Fruit fly (Drosophila melanogaster) whole organism, larva: ENCODE measurements around the gene Creld.

Source experiments
- noc ChIP-seq: fragments of 200-800 bp; sonication (Bioruptor generic); optimal IDR thresholded peaks from 3 replicates; lab custom pipeline; 2019; ENCODE audit warnings: missing biosample characterization, mild to moderate bottlenecking, missing genetic modification characterization, moderate library complexity

The Creld gene

DNA sequence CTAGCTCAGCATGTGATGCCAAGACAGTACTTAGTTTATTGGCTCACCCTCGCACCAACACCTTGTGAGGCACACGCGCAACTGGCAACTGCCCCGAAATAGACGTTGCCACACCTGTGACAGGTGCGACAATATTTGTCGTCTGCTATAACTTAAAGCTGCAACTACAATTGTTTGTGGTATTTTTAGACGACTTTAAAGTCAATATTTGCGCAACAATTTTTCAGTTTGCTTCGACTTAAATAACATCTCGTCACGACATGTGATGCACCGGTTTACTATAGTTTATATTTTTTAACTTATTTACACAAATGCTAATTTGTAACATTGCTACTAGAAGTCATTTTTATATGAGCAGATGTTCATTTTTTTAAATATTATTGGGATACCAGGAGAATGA lies 21.0 kb upstream of the Creld start:
- peak; percentile 46 for TF ChIP-seq noc (tag; lab: Kevin White, UChicago)

DNA sequence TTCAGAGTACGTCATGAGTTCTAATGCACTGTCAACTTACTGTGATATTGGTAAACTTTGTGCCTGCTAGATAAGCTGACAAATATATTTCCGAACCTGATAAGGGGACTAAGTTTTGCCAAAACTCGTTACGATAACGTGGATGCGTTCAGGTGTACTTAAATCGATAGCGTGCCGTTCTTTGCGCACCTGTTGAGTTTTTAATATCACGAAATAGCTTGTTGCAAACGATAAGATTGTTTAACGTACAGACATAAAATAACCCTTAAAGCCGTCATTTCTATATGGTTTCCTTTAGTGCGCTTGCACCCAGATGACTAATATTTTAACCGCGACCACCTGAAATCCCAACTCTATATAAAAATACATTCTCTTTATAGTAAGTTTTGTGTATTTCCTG lies 20.1 kb upstream of the Creld start:
- no peak for TF ChIP-seq noc (tag; lab: Kevin White, UChicago)

DNA sequence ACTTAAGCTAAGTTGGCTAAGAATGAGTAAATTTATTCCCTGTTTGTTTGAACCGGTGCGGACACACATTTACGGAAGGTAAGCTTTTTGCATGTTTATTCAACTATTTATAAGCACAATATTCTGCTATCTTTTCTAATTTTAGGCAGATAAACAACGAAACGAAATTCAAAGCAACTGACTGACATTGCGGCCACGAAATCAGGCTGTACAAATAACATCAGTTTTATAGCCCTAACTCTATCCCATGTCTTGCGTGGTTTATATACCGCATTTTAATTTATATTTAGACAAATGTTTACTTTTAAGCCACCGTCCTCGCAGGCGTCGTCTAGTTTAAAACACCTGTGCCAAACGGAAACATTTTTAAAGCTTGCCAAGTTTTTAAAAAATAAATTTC lies 17.1 kb upstream of the Creld start:
- TF ChIP-seq noc (tag; lab: Kevin White, UChicago), result peak; percentile 66

DNA sequence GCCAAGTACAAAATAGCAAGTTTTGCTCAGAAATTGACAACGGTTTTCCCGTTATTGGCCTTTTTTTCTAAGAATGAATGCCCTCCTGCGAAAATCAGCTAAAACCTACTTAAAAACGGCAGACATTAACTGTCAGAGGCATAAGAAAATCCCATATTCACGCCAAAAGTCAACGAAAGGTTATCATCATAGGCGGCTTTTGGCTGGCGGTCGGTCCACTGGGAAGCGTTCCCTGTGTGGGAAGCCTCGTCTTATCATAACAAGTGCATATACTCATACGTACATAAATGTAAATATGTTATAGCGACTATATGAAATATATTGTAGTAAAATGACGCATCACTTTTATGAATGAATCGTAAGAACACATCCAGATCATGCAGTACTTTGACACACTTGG lies 16.5 kb upstream of the Creld start:
- TF ChIP-seq noc (tag; lab: Kevin White, UChicago), result no peak

DNA sequence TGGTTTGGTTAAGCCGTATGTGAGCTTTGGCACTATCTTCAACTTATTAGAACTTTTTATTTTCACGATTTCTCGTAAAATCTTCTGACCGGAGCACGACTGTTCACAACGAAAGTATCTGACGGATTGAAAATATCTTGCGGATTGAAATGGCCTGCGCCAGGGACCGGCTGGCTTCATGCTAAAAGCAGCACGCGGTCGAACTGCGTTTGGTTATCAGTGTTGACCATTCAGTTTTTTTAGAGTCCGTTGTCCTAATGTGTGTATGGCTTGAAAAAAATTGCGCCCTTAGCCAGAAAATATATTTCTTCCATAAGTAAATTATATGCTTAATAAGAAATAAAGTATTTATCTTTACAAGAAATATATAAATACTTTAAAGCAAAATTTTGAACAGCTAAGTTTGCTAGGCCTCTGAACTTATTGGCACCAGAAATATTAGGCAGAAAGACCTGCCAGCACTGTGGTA lies 14.9 kb upstream of the Creld start, which contains the start of gene net:
TSS of gene net (minus strand) at position 133 of the 469 bp plus-strand sequence.
- peak; percentile 82 for TF ChIP-seq noc (tag; lab: Kevin White, UChicago)

DNA sequence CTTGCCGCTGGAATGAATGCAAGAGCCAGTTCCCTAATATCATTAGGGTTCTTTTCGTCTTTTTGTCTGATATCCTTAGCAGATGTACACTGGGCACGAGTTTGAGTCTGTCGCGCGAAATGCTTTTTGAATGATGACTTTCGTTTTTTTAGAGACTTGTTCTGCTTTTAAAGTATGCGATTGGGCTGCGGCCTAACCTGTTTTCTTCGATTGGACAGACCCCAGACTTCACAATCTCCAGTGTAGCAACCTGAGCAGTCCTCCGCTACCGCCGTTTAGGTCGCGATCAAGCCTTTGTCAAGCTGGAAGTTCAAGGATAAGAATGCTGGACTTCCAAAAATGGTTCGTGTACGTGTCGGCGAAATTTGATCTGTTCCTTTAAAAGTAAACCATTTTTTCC lies 13.7 kb upstream of the Creld start:
- TF ChIP-seq noc (tag; lab: Kevin White, UChicago), result no peak

DNA sequence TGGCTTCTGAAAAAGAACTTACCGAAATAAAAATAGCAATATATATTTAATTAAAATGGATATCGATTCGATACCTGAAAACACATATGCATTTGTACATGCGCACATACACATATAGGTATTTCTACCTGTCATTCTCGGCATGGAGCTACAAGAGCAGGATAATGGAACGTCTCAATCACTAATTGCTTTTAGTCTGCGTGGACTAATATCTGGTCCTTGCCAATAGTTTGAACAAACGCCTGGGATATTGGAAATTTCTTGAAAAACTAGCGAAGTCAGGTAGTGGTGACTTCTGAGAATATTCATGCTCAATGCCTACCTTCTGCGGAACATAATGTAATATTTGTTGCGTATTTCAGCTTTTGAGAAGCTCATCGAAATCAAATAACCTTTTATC lies 13.0 kb upstream of the Creld start:
- TF ChIP-seq noc (tag; lab: Kevin White, UChicago), result no peak

DNA sequence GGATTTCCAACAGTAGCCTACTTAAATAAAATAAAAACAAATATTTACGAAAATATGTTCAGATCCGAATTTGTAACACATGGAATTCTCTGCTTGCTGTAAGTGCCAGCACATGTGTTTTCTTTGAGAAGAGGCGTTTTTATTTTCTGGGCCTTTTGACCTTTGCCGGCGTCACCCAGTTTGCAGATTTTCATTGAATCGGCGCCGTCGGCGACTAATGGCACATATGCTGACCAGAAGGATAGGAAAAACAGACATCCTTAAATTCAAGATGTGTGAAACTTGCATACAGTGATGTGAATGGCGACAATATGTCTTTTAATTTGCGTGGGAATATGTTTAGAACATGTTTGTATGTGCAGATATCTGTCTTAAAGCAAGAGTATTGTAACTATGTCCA lies 12.1 kb upstream of the Creld start:
- no peak for TF ChIP-seq noc (tag; lab: Kevin White, UChicago)

DNA sequence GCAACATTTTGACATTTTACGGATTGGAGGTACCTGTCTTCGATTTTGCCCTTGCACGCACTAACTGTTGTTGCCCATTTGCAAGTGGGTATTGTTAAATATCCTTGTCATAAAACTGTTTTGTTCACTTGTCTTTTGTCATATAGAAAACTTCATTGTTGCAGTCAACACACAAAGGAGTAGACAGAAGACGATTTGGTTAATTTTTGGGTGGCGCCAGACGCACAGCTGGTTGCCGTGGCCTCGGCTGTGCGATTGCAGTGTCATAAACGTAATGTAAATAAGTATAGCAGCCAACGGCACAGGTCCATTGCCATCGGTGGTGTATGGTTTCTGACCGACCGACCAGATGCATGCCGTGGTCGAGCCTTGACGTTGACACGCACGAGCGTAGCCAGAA lies 10.8 kb upstream of the Creld start:
- TF ChIP-seq noc (tag; lab: Kevin White, UChicago), result no peak

DNA sequence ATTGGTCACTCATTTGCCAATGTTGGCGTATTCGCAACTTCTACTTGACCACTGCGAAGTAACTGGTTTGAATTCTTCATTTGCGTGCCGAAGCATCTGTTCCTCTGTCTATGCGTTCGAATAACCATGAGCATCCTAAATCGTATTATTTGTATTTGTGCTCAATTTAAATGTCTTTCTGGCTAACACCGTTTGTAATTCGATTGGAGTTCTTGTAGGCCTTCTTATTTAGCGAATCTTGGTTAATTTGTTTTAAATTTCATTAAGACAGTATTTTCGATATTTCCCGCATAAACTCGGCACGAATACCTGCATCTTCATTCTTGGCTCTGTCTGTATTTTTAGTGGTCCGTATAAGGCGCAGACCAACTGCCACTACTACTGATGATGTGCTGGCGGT lies 10.3 kb upstream of the Creld start:
- TF ChIP-seq noc (tag; lab: Kevin White, UChicago), result no peak

DNA sequence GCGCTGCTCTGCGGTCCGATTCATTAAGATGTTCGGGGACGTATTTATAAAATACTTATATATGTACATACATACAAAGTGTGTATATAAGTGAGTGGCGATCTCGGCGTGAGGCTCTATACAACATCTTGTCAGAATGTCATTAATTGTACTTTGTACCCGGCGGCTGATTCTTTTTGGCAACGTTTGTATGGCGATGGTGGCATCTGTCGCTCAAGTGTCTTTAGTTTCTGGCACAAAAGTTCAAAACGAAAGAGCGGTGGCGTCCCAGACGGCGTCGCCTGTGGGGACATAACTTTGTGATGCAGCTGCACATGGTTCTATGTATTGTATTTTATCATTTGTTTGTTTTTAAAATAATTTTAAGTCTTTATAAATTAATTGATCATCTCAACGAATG lies 9.2 kb upstream of the Creld start:
- no peak for TF ChIP-seq noc (tag; lab: Kevin White, UChicago)

DNA sequence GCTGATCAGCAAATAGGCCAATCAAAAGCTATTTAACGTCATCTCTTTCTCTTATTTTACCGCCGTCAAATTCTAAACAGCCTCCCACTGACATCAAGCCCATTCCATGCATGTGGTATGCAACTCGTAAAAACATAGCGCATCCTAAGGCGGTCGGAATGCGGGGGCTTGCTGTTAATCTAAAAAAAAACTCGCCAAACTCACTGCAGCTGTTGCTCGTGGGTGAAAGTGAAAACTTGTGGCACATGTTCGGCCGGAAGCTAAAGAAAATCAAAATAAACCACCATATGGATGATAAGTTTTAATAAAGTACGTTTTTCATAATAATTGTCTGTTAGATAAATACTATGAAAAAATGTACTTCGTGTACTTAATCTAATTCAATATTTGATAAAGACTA lies 8.1 kb upstream of the Creld start:
- no peak for TF ChIP-seq noc (tag; lab: Kevin White, UChicago)

DNA sequence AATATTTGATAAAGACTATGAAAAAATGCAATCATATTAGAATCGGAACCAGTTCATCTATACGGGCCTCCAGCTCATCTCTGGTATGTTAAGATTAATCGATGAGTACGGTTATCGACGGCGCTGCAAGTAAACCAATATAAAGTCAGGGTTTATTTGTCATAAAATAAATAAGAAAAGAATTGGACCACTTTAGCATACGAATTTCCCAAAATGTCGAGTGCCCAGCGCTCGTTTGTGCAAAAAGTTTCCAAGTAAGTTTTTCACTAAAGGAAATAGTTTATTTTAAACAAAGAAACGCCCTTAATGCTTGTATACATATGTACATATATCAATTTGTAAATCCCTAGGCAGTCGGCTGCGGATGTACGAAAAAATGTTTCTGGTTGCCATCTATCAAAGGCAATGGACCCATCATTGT lies 7.5 kb upstream of the Creld start, which contains the start of gene Zir:
TSS of gene Zir (plus strand) at position 101 of the 421 bp plus-strand sequence.
- no peak for TF ChIP-seq noc (tag; lab: Kevin White, UChicago)

DNA sequence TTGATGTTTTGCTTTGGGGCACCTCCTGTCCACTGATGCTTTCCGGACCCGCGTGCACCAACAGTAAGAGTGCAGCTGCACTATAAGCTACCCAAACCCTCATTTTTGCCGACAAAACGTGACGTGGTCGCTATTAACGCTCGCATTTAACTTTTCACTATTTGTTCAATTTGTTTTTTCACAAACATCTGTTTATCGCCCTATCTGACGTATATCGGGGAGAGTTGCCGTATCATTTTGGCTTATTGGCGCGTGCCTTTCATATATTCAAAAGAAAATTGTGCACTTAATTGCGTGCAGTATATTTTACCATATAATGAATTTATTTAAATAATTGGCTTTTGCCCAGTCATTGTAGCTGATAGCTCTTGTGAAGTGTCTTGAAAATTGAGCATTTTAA lies 4.4 kb downstream of the Creld start, which contains the start of the genes Nhe1 and Sam-S:
TSS of gene Nhe1 (minus strand) at position 193 of the 400 bp plus-strand sequence.
TSS of gene Sam-S (plus strand) at position 364 of the 400 bp plus-strand sequence.
- no peak for TF ChIP-seq noc (tag; lab: Kevin White, UChicago)

DNA sequence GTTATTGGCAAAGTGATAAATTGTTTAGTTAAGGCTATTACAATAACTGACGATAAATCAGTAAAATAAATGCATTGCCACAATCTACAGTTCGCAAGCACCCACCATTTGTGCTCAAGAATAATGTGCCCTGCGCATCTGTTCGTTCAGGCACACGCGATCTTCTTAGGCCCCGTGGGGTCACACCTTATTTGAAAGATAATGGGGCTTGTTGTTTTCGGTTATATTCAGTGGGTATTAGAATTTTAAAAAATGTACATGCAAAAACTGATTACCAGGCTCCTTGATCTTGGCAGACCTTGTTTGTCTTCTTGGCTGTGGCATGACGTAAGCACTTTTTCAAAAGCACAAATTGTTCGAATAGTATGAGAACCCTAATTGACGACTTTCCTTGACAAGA lies 4.9 kb downstream of the Creld start:
- TF ChIP-seq noc (tag; lab: Kevin White, UChicago), result no peak

DNA sequence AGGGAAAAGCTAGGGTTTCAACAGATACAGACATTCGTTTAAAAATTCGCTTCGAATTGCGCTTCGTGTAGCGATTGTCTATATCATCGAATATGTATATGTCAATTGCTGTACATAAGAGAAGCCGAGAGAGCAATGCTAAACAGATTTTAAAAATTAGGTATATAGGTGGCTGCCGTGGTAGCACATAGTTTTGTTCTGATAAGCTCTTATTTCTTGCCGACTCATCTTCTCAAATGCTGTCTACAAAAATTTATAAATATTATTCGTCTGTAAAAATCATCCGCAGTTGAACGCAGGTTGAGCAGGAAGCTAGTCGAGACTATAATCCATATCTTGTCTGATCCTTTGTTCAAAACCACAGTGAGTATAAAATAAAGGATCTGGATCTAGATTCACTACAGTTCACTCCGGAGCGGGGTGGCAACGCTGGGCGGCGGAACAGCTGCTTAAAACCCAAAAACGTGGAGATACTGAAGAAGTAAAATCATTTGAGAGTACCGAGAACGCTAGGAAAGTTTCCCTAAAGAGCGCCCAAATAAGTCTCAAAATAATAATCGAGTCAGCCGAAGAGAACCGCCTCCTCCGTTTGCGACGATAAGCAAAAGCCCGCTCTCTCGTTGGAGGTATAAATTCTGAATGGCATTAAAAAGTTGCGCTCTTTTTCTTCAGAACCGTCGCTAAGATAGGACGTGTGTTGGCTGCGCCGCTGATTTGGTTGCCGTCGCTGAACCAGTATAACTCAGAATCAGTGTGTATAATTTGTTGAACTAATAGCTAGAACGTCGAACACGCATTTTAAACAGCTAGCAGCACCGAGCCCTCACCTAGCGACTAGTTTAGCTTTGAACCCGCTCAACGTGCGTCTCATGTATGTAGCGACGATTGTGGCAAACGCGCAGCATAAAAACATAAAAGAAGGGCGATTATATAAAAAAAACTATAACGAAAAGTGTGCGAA lies 5.6 kb downstream of the Creld start:
- no peak for TF ChIP-seq noc (tag; lab: Kevin White, UChicago)
